Fruit fly (Drosophila melanogaster) whole organism: Measurements from ENCODE around the gene CG1233.

Experiments used
- Dll ChIP-seq: fragments of >200 bp; optimal IDR thresholded peaks from 2 replicates; lab custom pipeline; 2017
- EcR ChIP-seq, 2 experiments: fragments of >200 bp; optimal IDR thresholded peaks; 2 replicates each; lab custom pipeline; 2017; ENCODE audit warnings: missing biosample characterization in 2 of 2, missing genetic modification characterization in 2 of 2, missing genetic modification reagents in 2 of 2
- psq ChIP-seq: fragments of >200 bp; optimal IDR thresholded peaks from 2 replicates; lab custom pipeline; 2017

dm6 chr3L:395192-395591, 33.9 kb downstream of the CG1233 start:
- no peak for TF ChIP-seq Dll (lab: Kevin White, UChicago)
- no peak for TF ChIP-seq EcR (GFP tag; optimal IDR thresholded peaks at IDR 0.05; lab: Kevin White, UChicago)
- no peak for TF ChIP-seq psq (lab: Kevin White, UChicago)
